Worm (Caenorhabditis elegans) whole organism, dauer: ENCODE measurements around the gene T24E12.6.

Experiments
- unc-62 ChIP-seq: sonication (generic microtip); optimal IDR thresholded peaks from 2 replicates; lab custom pipeline; 2017; ENCODE audit warnings: missing biosample characterization, missing genetic modification reagents, missing genetic modification characterization

T24E12.6 gene

ce11 chrII:3775719-3776118 lies 14.2 kb upstream of the T24E12.6 start, which contains the start of gene T24E12.3:
Gene T24E12.3 (plus strand): TSS chrII:3776019.
- no peak for TF ChIP-seq unc-62 (GFP tag; lab: Kevin White, UChicago)

- TF ChIP-seq unc-62 (GFP tag; lab: Kevin White, UChicago): no peak
Observed at ce11 chrII:3773130-3773529, 11.6 kb upstream of the T24E12.6 start, which contains the start of gene T24E12.10. Gene T24E12.10 (minus strand): TSS chrII:3773230.

ce11 chrII:3771640-3772039 lies 10.1 kb upstream of the T24E12.6 start:
- no peak for TF ChIP-seq unc-62 (GFP tag; lab: Kevin White, UChicago)

ce11 chrII:3764486-3764885 lies 3.0 kb upstream of the T24E12.6 start, which contains the start of gene srx-112:
Gene srx-112 (minus strand): TSS chrII:3764586.
- no peak for TF ChIP-seq unc-62 (GFP tag; lab: Kevin White, UChicago)

ce11 chrII:3759010-3759409 lies 2.5 kb downstream of the T24E12.6 start, which contains the start of gene T24E12.12:
Gene T24E12.12 (plus strand): TSS chrII:3759290.
- TF ChIP-seq unc-62 (GFP tag; lab: Kevin White, UChicago): no peak

- TF ChIP-seq unc-62 (GFP tag; lab: Kevin White, UChicago): no peak
Observed at ce11 chrII:3757499-3757898, 4.0 kb downstream of the T24E12.6 start, which contains the start of gene srx-111. Gene srx-111 (plus strand): TSS chrII:3757799.

ce11 chrII:3753598-3753997 lies 7.9 kb downstream of the T24E12.6 start, which contains the start of gene rcd-1:
Gene rcd-1 (plus strand): TSS chrII:3753898.
- TF ChIP-seq unc-62 (GFP tag; lab: Kevin White, UChicago): no peak

- TF ChIP-seq unc-62 (GFP tag; lab: Kevin White, UChicago): no peak
Observed at ce11 chrII:3752184-3752583, 9.3 kb downstream of the T24E12.6 start, which contains the start of gene sdz-11. Gene sdz-11 (minus strand): TSS chrII:3752284.

- TF ChIP-seq unc-62 (GFP tag; lab: Kevin White, UChicago): no peak
Observed at ce11 chrII:3750685-3751084, 10.8 kb downstream of the T24E12.6 start, which contains the start of gene fbxb-91. Gene fbxb-91 (minus strand): TSS chrII:3750785.

- TF ChIP-seq unc-62 (GFP tag; lab: Kevin White, UChicago): no peak
Observed at ce11 chrII:3748719-3749118, 12.8 kb downstream of the T24E12.6 start, which contains the start of gene fbxb-90. Gene fbxb-90 (minus strand): TSS chrII:3748819.

- TF ChIP-seq unc-62 (GFP tag; lab: Kevin White, UChicago): no peak
Observed at ce11 chrII:3747405-3747804, 14.1 kb downstream of the T24E12.6 start, which contains the start of gene fbxb-92. Gene fbxb-92 (minus strand): TSS chrII:3747505.

ce11 chrII:3743684-3744200 lies 17.8 kb downstream of the T24E12.6 start, which contains the start of gene nta-1:
Gene nta-1 (minus strand): TSS chrII:3743814.
- no peak for TF ChIP-seq unc-62 (GFP tag; lab: Kevin White, UChicago)

- TF ChIP-seq unc-62 (GFP tag; lab: Kevin White, UChicago): no peak
Observed at ce11 chrII:3741584-3741983, 19.9 kb downstream of the T24E12.6 start, which contains the start of gene F12E12.1. Gene F12E12.1 (plus strand): TSS chrII:3741884.

ce11 chrII:3739647-3740046 lies 21.9 kb downstream of the T24E12.6 start, which contains the start of gene F12E12.2:
Gene F12E12.2 (plus strand): TSS chrII:3739947.
- TF ChIP-seq unc-62 (GFP tag; lab: Kevin White, UChicago): no peak

ce11 chrII:3736893-3737375 lies 24.6 kb downstream of the T24E12.6 start, which contains the start of gene F12E12.6:
Gene F12E12.6 (minus strand): TSS chrII:3736943.
- no peak for TF ChIP-seq unc-62 (GFP tag; lab: Kevin White, UChicago)

- TF ChIP-seq unc-62 (GFP tag; lab: Kevin White, UChicago): no peak
Observed at ce11 chrII:3731723-3732122, 29.8 kb downstream of the T24E12.6 start, which contains the start of the genes sdz-12 and bath-31. Gene sdz-12 (minus strand): TSS chrII:3731823. Gene bath-31 (plus strand): TSS chrII:3731973.
